Worm (Caenorhabditis elegans) whole organism, L1 larva: ENCODE results near the gene irld-30.
"Not testable (repeated sequence)": the region's sequence is repeated elsewhere in the genome, so short reads cannot be mapped to it uniquely, and the experiment has no call there.

Experiments used
- ces-1 ChIP-seq: fragments of 150-350 bp; optimal IDR thresholded peaks from 2 replicates; lab custom pipeline; 2014; ENCODE audit warnings: missing biosample characterization, missing genetic modification reagents, missing genetic modification characterization
- nhr-76 ChIP-seq: sonication (generic microtip); optimal IDR thresholded peaks from 2 replicates; lab custom pipeline; 2017; ENCODE audit warnings: missing biosample characterization, missing genetic modification characterization
- rnt-1 ChIP-seq: sonication (generic microtip); optimal IDR thresholded peaks from 2 replicates; lab custom pipeline; 2016; ENCODE audit warnings: mild to moderate bottlenecking, missing genetic modification characterization, moderate library complexity, missing compliant biosample characterization
- snpc-4 ChIP-seq: fragments of 150-350 bp; optimal IDR thresholded peaks from 2 replicates; lab custom pipeline; 2014; ENCODE audit warnings: missing biosample characterization, missing genetic modification characterization
- unc-130 ChIP-seq: fragments of 150-350 bp; optimal IDR thresholded peaks from 2 replicates; lab custom pipeline; 2017; ENCODE audit warnings: missing biosample characterization, missing genetic modification characterization, inconsistent platforms
- ztf-4 ChIP-seq: fragments of 150-350 bp; optimal IDR thresholded peaks from 2 replicates; lab custom pipeline; 2014; ENCODE audit warnings: missing biosample characterization, missing genetic modification characterization

DNA sequence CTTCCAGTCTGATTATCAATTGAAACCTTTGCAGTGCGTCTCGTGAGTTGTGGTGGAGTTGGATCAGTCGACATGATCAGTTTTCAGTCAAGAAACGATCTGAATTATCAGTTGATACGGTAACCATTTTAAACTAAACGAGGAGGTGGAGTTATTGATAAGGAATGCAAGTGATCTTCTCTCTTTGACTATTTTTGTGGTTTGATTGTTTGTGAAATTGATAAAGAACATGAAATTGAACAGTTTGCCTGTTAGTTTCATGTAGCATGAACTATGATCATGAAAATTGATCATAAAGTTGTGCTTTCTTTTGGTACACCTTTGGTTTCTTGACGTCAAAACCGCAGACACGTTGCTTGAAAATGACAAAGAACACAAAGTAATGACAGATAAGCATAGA is 18.7 kb downstream of the irld-30 start, which contains the start of gene pud-1.2:
- TF ChIP-seq nhr-76 (tag; lab: Kevin White, UChicago); ztf-4 (tag; lab: Kevin White, UChicago); ces-1 (GFP tag; lab: Kevin White, UChicago); rnt-1; unc-130 (tag; lab: Kevin White, UChicago); snpc-4 (tag; lab: Kevin White, UChicago): not testable (repeated sequence)
